Fruit fly (Drosophila melanogaster): ENCODE measurements around the gene nudC.

nudC gene

DNA sequence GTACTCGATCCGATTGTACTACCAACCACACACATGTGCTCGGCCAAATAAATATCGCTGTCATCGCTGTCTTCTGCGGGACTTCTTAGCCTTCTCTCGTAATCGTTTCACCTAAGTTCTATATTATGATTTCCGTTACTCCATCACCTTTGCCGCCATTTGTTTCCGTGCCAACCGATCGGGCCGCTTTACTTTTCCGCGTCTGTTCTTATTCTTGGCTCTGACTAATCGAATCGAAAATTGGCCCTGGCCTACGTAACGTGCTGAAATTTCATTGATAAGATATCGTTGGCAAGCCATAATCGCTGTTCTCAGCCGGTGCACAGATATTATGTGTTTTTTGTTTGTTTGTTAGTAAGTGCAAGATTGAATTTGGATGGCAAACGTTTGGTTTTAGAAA lies 62.4 kb downstream of the nudC start:
- TF ChIP-seq Sox102F (GFP tag; optimal IDR thresholded peaks at IDR 0.05): no peak
- TF ChIP-seq vri (GFP tag; optimal IDR thresholded peaks at IDR 0.05): peak; percentile 77

All from whole organism, prepupa.